Worm (Caenorhabditis elegans): ENCODE measurements around the gene F16H6.7.

DNA sequence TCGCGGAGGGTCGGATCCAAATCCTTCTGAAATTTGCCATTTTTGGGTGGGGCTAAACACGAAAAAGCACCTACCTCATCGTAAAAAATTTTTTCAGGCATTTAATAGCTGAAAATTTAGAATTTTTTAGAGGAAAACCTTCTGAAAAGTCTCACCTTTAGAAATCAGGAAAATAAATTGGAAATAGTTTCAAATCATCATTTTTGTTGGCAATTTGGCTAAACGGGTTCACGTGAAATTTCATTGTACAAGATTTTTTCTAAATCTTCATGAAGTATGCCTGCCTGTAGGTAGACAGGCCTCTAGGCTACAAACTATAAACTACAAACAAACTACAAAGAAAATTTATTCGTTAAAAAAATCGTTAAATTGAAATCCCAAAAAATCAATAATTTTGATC lies 40.7 kb downstream of the F16H6.7 start, which contains the start of gene C14A6.7:
- TF ChIP-seq him-1 (tag; optimal IDR thresholded peaks at IDR 0.05) (no peak), W03F9.2 (tag; optimal IDR thresholded peaks at IDR 0.05) (no peak)

Measured in whole organism, L4/young adult.